Fruit fly (Drosophila melanogaster) whole organism, larva: ENCODE data around the gene Abd-B.

Experiments used
- noc ChIP-seq: fragments of 200-800 bp; sonication (Bioruptor generic); optimal IDR thresholded peaks from 3 replicates; lab custom pipeline; 2019; ENCODE audit warnings: missing biosample characterization, mild to moderate bottlenecking, missing genetic modification characterization, moderate library complexity

Abd-B gene

dm6 chr3R:16957759-16958536 is 14.1 kb downstream of the Abd-B start:
- peak; percentile 32 for TF ChIP-seq noc (tag; lab: Kevin White, UChicago)

dm6 chr3R:16954423-16954822 is 17.6 kb downstream of the Abd-B start:
- no peak for TF ChIP-seq noc (tag; lab: Kevin White, UChicago)

dm6 chr3R:16951374-16951773 is 20.7 kb downstream of the Abd-B start:
- no peak for TF ChIP-seq noc (tag; lab: Kevin White, UChicago)

- TF ChIP-seq noc (tag; lab: Kevin White, UChicago): no peak
These were observed 23.4 kb downstream of the Abd-B start for dm6 chr3R:16948667-16949066.

dm6 chr3R:16944267-16944666 is 27.8 kb downstream of the Abd-B start:
- no peak for TF ChIP-seq noc (tag; lab: Kevin White, UChicago)

dm6 chr3R:16941285-16941684 is 30.8 kb downstream of the Abd-B start:
- TF ChIP-seq noc (tag; lab: Kevin White, UChicago): no peak

- TF ChIP-seq noc (tag; lab: Kevin White, UChicago): no peak
These were observed 31.5 kb downstream of the Abd-B start for dm6 chr3R:16940520-16940919.

dm6 chr3R:16936319-16936718 is 35.7 kb downstream of the Abd-B start:
- no peak for TF ChIP-seq noc (tag; lab: Kevin White, UChicago)

dm6 chr3R:16934154-16934992 is 37.7 kb downstream of the Abd-B start:
- no peak for TF ChIP-seq noc (tag; lab: Kevin White, UChicago)

dm6 chr3R:16933350-16933749 is 38.7 kb downstream of the Abd-B start:
- TF ChIP-seq noc (tag; lab: Kevin White, UChicago): no peak

- TF ChIP-seq noc (tag; lab: Kevin White, UChicago): no peak
These were observed 39.2 kb downstream of the Abd-B start for dm6 chr3R:16932868-16933267.

- no peak for TF ChIP-seq noc (tag; lab: Kevin White, UChicago)
These were observed 48.4 kb downstream of the Abd-B start for dm6 chr3R:16923526-16924176.

dm6 chr3R:16921416-16921815 is 50.6 kb downstream of the Abd-B start:
- TF ChIP-seq noc (tag; lab: Kevin White, UChicago): no peak

- TF ChIP-seq noc (tag; lab: Kevin White, UChicago): no peak
These were observed 51.6 kb downstream of the Abd-B start for dm6 chr3R:16920403-16920802.

dm6 chr3R:16918988-16919427 is 53.0 kb downstream of the Abd-B start:
- no peak for TF ChIP-seq noc (tag; lab: Kevin White, UChicago)

- TF ChIP-seq noc (tag; lab: Kevin White, UChicago): no peak
These were observed 56.4 kb downstream of the Abd-B start for dm6 chr3R:16915587-16915986.
